Worm (Caenorhabditis elegans) whole organism, late embryonic: ENCODE measurements around the gene C37C3.2.

Source experiments
- C38D4.7 ChIP-seq: fragments of 200-800 bp; sonication (Bioruptor generic); optimal IDR thresholded peaks from 2 replicates; lab custom pipeline; 2018; ENCODE audit warnings: mild to moderate bottlenecking, missing genetic modification characterization, moderate library complexity, missing compliant biosample characterization
- ama-1 ChIP-seq: fragments of 150-350 bp; optimal IDR thresholded peaks from 2 replicates; lab custom pipeline; 2014
- ceh-19 ChIP-seq: fragments of 200-800 bp; sonication (Bioruptor generic); optimal IDR thresholded peaks from 2 replicates; lab custom pipeline; 2018; ENCODE audit warnings: mild to moderate bottlenecking, missing genetic modification characterization, missing compliant biosample characterization
- dve-1 ChIP-seq: sonication (generic microtip); optimal IDR thresholded peaks from 2 replicates; lab custom pipeline; 2017; ENCODE audit warnings: antibody characterized with exemption, mild to moderate bottlenecking, missing genetic modification characterization, missing compliant biosample characterization
- elt-2 ChIP-seq: sonication (generic microtip); optimal IDR thresholded peaks from 2 replicates; lab custom pipeline; 2016; ENCODE audit warnings: missing genetic modification reagents, missing genetic modification characterization, missing compliant biosample characterization
- elt-4 ChIP-seq: sonication (generic microtip); optimal IDR thresholded peaks from 2 replicates; lab custom pipeline; 2016; ENCODE audit warnings: missing genetic modification characterization, missing compliant biosample characterization
- ets-4 ChIP-seq: sonication (generic microtip); optimal IDR thresholded peaks from 2 replicates; lab custom pipeline; 2016; ENCODE audit warnings: missing genetic modification characterization, missing compliant biosample characterization
- lim-6 ChIP-seq: sonication (generic microtip); optimal IDR thresholded peaks from 2 replicates; lab custom pipeline; 2016; ENCODE audit warnings: missing genetic modification characterization, missing compliant biosample characterization
- nfya-1 ChIP-seq: sonication (generic microtip); optimal IDR thresholded peaks from 2 replicates; lab custom pipeline; 2017; ENCODE audit warnings: missing genetic modification characterization, mild to moderate bottlenecking, missing compliant biosample characterization, antibody characterized with exemption, moderate library complexity
- nhr-11 ChIP-seq: fragments of 150-350 bp; optimal IDR thresholded peaks from 2 replicates; lab custom pipeline; 2014; ENCODE audit warnings: missing biosample characterization, missing genetic modification characterization
- pag-3 ChIP-seq: sonication (generic microtip); optimal IDR thresholded peaks from 2 replicates; lab custom pipeline; 2016; ENCODE audit warnings: missing compliant biosample characterization, missing genetic modification characterization, borderline replicate concordance
- pqm-1 ChIP-seq: sonication (generic microtip); optimal IDR thresholded peaks from 2 replicates; lab custom pipeline; 2016; ENCODE audit warnings: missing genetic modification characterization, missing compliant biosample characterization
- ttx-3 ChIP-seq: sonication (generic microtip); optimal IDR thresholded peaks from 2 replicates; lab custom pipeline; 2016; ENCODE audit warnings: missing genetic modification reagents, missing genetic modification characterization, missing compliant biosample characterization

DNA sequence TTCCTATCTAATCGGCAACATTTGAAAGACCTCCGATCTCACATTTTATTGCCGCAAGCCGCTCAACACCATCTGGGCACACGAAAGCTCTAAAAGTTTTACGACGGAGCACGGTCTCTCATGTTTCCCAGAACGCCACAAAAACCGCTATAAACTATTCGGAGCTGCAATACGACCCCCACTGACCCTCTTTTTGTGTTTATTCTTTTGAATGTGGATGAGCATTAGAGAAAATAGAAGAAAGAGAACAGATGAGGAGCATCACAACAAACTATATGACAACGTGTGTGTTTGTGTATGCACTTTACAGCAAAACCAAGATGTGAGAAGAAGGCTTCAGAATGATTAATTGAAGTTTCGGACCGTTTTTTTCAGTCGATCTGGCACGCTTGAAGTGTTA, 31.6 kb upstream of the C37C3.2 start:
- TF ChIP-seq lim-6 (tag; lab: Kevin White, UChicago) (no peak), pag-3 (tag; lab: Kevin White, UChicago) (no peak), ama-1 (lab: Kevin White, UChicago) (no peak), ets-4 (no peak), pqm-1 (tag; lab: Kevin White, UChicago) (no peak), dve-1 (tag; lab: Kevin White, UChicago) (no peak), C38D4.7 (no peak), elt-4 (no peak), nfya-1 (tag; lab: Kevin White, UChicago) (no peak), ttx-3 (tag; lab: Kevin White, UChicago) (no peak), elt-2 (no peak), ceh-19 (GFP tag; lab: Kevin White, UChicago) (no peak), nhr-11 (tag; lab: Kevin White, UChicago) (no peak)
